Worm (Caenorhabditis elegans): ENCODE data around the gene Y57G11C.43.

The Y57G11C.43 gene

DNA sequence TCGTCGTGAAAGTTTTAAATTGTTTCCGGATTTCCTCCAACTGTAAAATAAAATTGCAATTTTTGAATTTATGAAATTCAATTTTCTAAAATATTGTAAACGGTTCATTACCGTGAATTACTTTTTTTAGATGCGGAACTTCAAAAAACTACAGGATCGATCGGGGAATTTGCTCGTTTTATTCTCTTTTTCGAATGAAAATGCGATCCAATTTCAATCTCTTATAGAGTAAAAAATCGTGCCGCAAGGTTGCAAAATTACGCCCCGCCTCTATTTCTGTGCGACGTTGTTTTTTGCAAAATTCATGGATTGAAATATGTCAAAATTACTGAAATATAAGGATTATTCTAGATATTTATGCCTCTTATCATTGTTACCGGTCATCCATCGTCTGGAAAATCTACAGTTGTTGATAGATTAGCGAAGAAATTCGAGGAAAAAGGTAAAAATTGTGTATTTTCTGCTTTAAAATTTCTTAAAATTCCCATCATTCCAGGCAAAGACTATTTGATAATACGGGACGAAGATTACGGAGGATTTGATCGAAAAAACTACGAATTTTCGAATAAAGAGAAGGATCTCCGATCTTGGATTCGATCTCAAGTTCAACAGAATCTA lies at the start of gene Y57G11C.43:
Y57G11C.43 (plus strand) TSS at position 224 of the 618 bp plus-strand sequence.
- no peak for TF ChIP-seq ztf-29 (GFP tag; IDR thresholded peaks at IDR 0.05)
- no peak for TF ChIP-seq med-1 (GFP tag; optimal IDR thresholded peaks at IDR 0.05; ENCODE audit: insufficient read depth)
- no peak for TF ChIP-seq T22C8.4 (GFP tag; IDR thresholded peaks at IDR 0.05)

DNA sequence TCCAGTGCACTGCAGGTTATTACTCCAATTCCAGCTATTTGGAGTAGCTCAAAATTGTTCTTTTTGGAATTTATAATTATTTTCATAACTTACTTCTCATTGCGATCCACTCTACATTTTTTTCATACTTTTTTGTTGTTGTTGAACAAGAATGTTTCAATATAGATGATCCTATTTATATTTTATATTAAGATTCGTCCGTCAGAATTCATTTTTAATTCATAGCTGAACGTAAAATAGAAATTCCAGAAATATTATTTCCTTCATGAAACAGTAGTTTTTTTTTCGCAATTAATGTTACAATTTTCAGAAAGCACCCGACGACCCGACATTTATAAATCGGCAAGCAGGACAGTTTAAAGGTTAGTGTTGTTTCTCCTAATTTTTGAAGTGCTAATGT lies 41.0 kb upstream of the Y57G11C.43 start, which contains the start of gene Y57G11C.42:
Y57G11C.42 (plus strand) TSS at position 301 of the 400 bp plus-strand sequence.
- no peak for TF ChIP-seq med-1 (GFP tag; optimal IDR thresholded peaks at IDR 0.05; ENCODE audit: insufficient read depth)

DNA sequence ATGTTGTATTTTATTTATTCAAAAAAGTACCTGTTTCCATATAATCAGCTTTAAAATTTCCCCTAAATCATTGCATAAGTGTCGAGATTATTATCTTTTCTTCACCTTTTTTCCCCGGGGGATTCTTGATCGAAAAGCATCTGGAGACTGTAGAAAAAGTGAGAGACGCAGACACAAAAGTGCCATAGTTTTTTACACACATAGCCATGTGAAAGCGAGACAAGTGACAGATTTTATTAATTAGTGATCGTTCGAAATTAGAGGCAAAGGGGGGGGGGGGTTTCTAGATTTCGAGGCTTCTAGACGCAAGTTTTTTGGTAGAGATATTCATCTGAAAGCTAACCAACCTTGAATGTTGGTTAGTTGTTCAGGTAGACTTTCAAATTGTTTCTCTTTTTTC lies 40.0 kb upstream of the Y57G11C.43 start:
- no peak for TF ChIP-seq T22C8.4 (GFP tag; IDR thresholded peaks at IDR 0.05)

DNA sequence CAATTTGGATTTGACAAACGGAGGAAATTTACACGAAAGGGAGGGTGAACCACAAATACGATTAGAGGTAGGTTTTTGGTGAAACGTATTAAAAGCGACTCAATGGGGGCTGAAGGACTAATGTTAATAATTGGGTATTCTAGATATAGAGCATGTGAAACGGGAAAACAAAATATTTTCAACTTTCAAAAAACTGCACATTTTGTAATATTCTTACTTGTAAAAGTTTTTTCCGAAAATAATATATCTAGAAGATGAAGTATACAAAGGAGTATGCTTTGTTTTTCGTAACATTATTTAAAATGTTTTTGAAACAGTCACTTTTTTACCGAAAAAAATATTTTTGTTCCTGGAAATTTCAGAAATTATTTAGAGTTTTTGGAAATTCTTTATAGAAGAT lies 27.3 kb upstream of the Y57G11C.43 start:
- TF ChIP-seq ztf-23 (GFP tag; IDR thresholded peaks at IDR 0.05) (no peak), med-1 (GFP tag; optimal IDR thresholded peaks at IDR 0.05; ENCODE audit: insufficient read depth) (no peak), klf-2 (GFP tag; conservative IDR thresholded peaks at IDR 0.05) (no peak), cog-1 (tag; optimal IDR thresholded peaks at IDR 0.05) (no peak), ref-1 (GFP tag; conservative IDR thresholded peaks at IDR 0.05) (no peak), T22C8.4 (GFP tag; IDR thresholded peaks at IDR 0.05) (no peak), tab-1 (GFP tag; IDR thresholded peaks at IDR 0.05) (no peak), flt-1 (GFP tag; IDR thresholded peaks at IDR 0.05) (no peak), ztf-29 (GFP tag; IDR thresholded peaks at IDR 0.05) (no peak)

DNA sequence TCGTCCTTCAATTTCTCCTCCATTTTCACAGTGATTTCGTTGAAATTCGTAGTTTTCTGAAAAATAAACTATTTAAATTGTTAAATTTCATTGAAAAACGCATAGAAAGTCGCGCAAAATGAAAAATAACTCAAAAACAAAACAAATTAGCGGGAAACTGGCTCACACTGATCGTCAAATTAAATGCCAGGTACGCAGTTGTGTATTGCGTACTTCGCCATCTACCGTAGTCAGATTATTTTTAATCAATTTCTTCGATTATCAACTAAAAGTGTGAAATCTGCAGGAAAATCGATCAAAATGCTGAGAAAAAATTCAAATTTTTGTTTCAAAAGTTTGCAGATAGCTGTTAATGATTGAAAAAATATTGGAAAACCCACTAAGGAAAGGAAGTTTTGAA lies 14.3 kb upstream of the Y57G11C.43 start, which contains the start of gene Y57G11C.499:
Y57G11C.499 (minus strand) TSS at position 23 of the 400 bp plus-strand sequence.
- no peak for TF ChIP-seq cog-1 (tag; optimal IDR thresholded peaks at IDR 0.05)
- TF ChIP-seq ref-1 (GFP tag; conservative IDR thresholded peaks at IDR 0.05): no peak
- TF ChIP-seq ztf-23 (GFP tag; IDR thresholded peaks at IDR 0.05): no peak
- no peak for TF ChIP-seq T22C8.4 (GFP tag; IDR thresholded peaks at IDR 0.05)

DNA sequence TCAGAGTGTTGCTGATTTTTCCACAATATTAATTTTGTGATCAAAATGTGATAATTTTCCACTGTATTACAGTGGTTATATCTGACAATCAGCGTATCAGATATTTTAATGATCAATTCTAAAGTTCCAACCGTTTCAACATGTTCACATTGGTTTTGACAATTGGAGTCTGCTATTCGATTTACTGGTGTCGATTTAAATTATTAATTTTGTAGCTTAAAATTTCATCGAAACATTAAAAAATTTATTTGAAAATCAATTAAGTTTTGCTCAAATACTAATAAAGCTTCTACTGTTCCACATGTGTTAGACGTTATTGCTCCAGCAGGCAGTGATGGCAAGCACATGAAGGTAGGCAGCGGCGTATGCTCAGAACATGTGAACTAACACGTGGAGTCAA lies 11.5 kb upstream of the Y57G11C.43 start:
- TF ChIP-seq T22C8.4 (GFP tag; IDR thresholded peaks at IDR 0.05): no peak
- no peak for TF ChIP-seq flt-1 (GFP tag; IDR thresholded peaks at IDR 0.05)
- TF ChIP-seq med-1 (GFP tag; optimal IDR thresholded peaks at IDR 0.05; ENCODE audit: insufficient read depth): no peak
- no peak for TF ChIP-seq ztf-23 (GFP tag; IDR thresholded peaks at IDR 0.05)
- TF ChIP-seq ref-1 (GFP tag; conservative IDR thresholded peaks at IDR 0.05): no peak
- no peak for TF ChIP-seq cog-1 (tag; optimal IDR thresholded peaks at IDR 0.05)
- TF ChIP-seq klf-2 (GFP tag; conservative IDR thresholded peaks at IDR 0.05): no peak
- TF ChIP-seq ztf-29 (GFP tag; IDR thresholded peaks at IDR 0.05): no peak
- no peak for TF ChIP-seq tab-1 (GFP tag; IDR thresholded peaks at IDR 0.05)

DNA sequence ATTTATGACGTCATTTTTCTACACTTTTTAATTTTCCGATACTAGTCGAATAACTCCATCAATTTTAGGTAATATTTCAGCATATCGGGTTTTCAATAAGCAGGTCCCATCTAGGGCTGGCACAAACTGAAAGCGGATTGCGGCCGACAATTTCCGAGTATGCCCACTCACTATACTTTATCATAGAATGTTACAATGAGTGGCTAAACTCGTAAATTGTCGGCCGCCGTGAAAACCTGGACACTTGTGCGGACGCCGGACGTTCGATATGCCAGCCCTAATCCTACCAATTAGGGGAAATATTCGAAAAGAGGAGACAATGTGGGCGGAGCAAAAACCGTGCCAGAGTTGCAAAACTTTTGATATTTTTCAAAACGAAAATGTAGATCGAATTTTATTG lies 9.6 kb upstream of the Y57G11C.43 start:
- TF ChIP-seq med-1 (GFP tag; optimal IDR thresholded peaks at IDR 0.05; ENCODE audit: insufficient read depth) (no peak), tab-1 (GFP tag; IDR thresholded peaks at IDR 0.05) (no peak), klf-2 (GFP tag; conservative IDR thresholded peaks at IDR 0.05) (no peak), T22C8.4 (GFP tag; IDR thresholded peaks at IDR 0.05) (no peak), ref-1 (GFP tag; conservative IDR thresholded peaks at IDR 0.05) (no peak)

DNA sequence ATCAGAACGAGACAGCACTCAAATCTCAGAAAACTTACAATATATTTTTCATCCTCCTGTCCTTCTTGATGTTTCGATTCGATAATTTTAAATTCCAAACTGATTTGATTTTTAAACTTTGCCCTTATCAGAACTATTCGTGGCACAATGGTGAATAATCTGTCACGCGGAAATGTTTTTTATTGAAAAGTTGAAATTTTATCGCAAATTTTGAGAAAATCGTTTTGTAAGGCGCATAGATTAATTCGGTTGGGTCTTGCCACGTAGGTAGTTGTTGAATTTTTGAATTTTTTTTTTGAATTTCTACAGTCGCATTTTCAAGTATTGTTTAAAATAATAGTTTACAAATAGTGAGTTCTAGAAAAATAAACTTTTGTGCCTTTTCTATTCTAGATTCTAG lies 8.4 kb upstream of the Y57G11C.43 start, which contains the start of gene ptp-5.2:
ptp-5.2 (minus strand) TSS at position 101 of the 400 bp plus-strand sequence.
- no peak for TF ChIP-seq ztf-29 (GFP tag; IDR thresholded peaks at IDR 0.05)
- no peak for TF ChIP-seq cog-1 (tag; optimal IDR thresholded peaks at IDR 0.05)

DNA sequence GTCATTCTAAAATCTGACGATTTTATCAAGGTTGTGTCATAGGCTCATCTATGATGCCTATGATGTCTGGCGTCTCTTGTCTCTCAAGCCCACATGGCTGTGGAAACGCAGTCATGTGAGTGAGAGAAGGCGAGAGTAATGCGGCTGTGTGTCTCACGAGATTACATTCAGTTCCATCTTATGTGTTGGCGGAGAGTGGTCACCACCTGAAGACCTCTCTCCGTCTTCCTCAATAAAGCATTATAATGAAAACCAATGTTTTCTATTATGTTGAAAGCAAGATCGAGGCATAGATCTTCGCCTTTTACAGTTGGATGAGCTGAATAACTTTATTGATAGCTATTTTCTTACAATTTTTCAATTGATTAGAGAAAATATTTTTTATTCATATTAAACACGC lies 5.9 kb upstream of the Y57G11C.43 start:
- TF ChIP-seq cog-1 (tag; optimal IDR thresholded peaks at IDR 0.05): peak; percentile 12

DNA sequence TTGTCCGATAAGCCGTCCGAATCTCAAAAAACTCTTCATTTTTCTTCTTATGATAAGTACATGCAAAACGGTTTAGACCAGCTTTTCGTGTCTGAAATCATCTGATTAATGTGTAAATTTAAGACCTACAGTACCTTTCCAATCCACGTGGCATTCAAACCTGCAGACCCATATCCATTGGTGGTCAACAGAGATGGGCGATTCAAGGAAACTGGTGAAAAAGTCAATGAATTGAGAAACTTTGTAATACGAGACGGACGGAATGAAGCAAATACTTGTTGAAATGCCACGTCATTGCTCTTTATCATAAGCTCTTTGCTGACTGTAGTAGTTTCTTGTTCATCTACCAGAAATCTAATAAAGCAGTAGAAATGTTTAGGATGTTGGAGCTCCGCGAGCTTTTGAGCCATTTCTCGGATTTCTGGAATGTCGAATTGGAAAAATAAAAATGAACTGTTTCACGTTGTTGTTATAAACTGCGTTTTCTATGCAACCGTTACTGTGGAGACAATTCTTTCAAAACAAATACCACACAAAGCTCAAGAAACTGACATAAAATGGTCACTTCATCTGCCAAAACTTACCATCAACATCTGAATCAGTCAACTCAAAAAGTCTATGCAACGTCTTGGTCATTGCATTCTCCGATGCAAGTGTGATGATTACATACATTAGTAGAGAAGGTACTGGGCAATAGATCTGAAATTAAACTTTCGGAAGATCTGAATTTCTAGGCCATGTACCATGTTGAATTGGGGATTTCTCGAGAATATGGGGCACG lies 5.1 kb upstream of the Y57G11C.43 start:
- TF ChIP-seq cog-1 (tag; optimal IDR thresholded peaks at IDR 0.05) (no peak), ref-1 (GFP tag; conservative IDR thresholded peaks at IDR 0.05) (no peak), klf-2 (GFP tag; conservative IDR thresholded peaks at IDR 0.05) (no peak), ztf-23 (GFP tag; IDR thresholded peaks at IDR 0.05) (no peak), T22C8.4 (GFP tag; IDR thresholded peaks at IDR 0.05) (no peak), med-1 (GFP tag; optimal IDR thresholded peaks at IDR 0.05; ENCODE audit: insufficient read depth) (no peak)

DNA sequence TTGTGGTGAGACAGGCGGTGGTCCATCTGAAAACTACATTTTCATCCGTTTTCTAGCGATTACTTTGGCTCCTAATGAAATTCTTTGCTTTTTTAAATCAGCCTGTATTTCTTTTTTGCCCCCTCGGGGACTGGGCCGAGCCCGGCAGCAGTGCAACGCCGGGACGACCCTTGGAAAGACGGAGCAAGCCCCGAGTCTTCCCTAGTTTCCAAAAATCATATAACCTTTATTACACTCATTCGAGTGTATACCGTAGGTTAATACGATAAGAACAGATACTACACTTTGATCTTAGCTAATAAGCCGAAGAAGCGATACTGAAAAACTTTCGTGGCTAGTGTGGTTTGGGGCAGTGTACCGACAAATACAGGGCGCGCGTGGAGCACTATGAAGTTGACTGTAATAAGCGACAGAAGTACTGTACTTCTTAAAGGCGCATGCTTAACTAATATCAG lies 4.5 kb upstream of the Y57G11C.43 start:
- TF ChIP-seq klf-2 (GFP tag; conservative IDR thresholded peaks at IDR 0.05) (no peak), cog-1 (tag; optimal IDR thresholded peaks at IDR 0.05) (no peak), ref-1 (GFP tag; conservative IDR thresholded peaks at IDR 0.05) (no peak), flt-1 (GFP tag; IDR thresholded peaks at IDR 0.05) (no peak), tab-1 (GFP tag; IDR thresholded peaks at IDR 0.05) (no peak), T22C8.4 (GFP tag; IDR thresholded peaks at IDR 0.05) (no peak)
